Fruit fly (Drosophila melanogaster): ENCODE measurements around the gene CG42724.

CG42724 gene

dm6 chr3R:6410412-6411225, 42.5 kb upstream of the CG42724 start (continued):
- TF ChIP-seq Neu2 (GFP tag; optimal IDR thresholded peaks at IDR 0.05; ENCODE audit: borderline replicate concordance) (peak; percentile 20), btn (GFP tag; optimal IDR thresholded peaks at IDR 0.05) (peak; percentile 73), CG18262 (tag; optimal IDR thresholded peaks at IDR 0.05) (peak; percentile 96), CG32772 (GFP tag; IDR thresholded peaks at IDR 0.05) (peak; percentile 67), dati (GFP tag; IDR thresholded peaks at IDR 0.05) (no peak), Rx (GFP tag; IDR thresholded peaks at IDR 0.05) (peak; percentile 40; the same call in 1 of the 2 replicates), Hr78 (GFP tag; optimal IDR thresholded peaks at IDR 0.05) (peak in 1 of 2 experiments; percentile 88), lmd (GFP tag; IDR thresholded peaks at IDR 0.05) (peak; percentile 80), HLH4C (GFP tag; IDR thresholded peaks at IDR 0.05; ENCODE audit: partially characterized antibody) (no peak), Eip74EF (GFP tag; optimal IDR thresholded peaks at IDR 0.05) (peak in 1 of 2 experiments; percentile 95), CG6813 (GFP tag; optimal IDR thresholded peaks at IDR 0.05) (peak; percentile 76), mld (GFP tag; IDR thresholded peaks at IDR 0.05; ENCODE audit: partially characterized antibody) (no peak), CG9932 (GFP tag; IDR thresholded peaks at IDR 0.05) (peak; percentile 70), Ptx1 (GFP tag; IDR thresholded peaks at IDR 0.05) (peak; percentile 71), pho (GFP tag; optimal IDR thresholded peaks at IDR 0.05) (peak; percentile 89), da (GFP tag; optimal IDR thresholded peaks at IDR 0.05) (no peak), CG17912 (GFP tag; optimal IDR thresholded peaks at IDR 0.05) (no peak), scrt (GFP tag; optimal IDR thresholded peaks at IDR 0.05) (peak; percentile 83), br (optimal IDR thresholded peaks at IDR 0.05) (no peak), Oaz (GFP tag; IDR thresholded peaks at IDR 0.05) (no peak), fd102C (GFP tag; optimal IDR thresholded peaks at IDR 0.05) (peak; percentile 6), wdn (GFP tag; IDR thresholded peaks at IDR 0.05) (peak; percentile 45), disco-r (GFP tag; optimal IDR thresholded peaks at IDR 0.05) (peak; percentile 73), gro (GFP tag; optimal IDR thresholded peaks at IDR 0.05) (peak; percentile 54), CG2199 (GFP tag; IDR thresholded peaks at IDR 0.05) (0 out of 3 replicates have a peak, but pooled peaks have one; percentile 48), CG33213 (GFP tag; optimal IDR thresholded peaks at IDR 0.05) (peak; percentile 48), pum (GFP tag; optimal IDR thresholded peaks at IDR 0.05) (peak; percentile 81), CG11247 (GFP tag; IDR thresholded peaks at IDR 0.05) (peak; percentile 48), CG10321 (GFP tag; IDR thresholded peaks at IDR 0.05) (peak; percentile 55), CG15073 (GFP tag; optimal IDR thresholded peaks at IDR 0.05) (peak; percentile 62), Sox102F (GFP tag; optimal IDR thresholded peaks at IDR 0.05) (peak; percentile 88), sd (tag; optimal IDR thresholded peaks at IDR 0.05) (peak; percentile 58), CG5245 (GFP tag; optimal IDR thresholded peaks at IDR 0.05) (peak; percentile 60), Poxn (GFP tag; IDR thresholded peaks at IDR 0.05) (no peak), ap (GFP tag; IDR thresholded peaks at IDR 0.05) (peak; percentile 51), CG6254 (GFP tag; optimal IDR thresholded peaks at IDR 0.05) (peak; percentile 71), CG5953 (GFP tag; IDR thresholded peaks at IDR 0.05) (peak; percentile 30; the same call in 1 of the 2 replicates), gcm2 (GFP tag; optimal IDR thresholded peaks at IDR 0.05) (peak; percentile 65), CG17802 (tag; optimal IDR thresholded peaks at IDR 0.05) (peak; percentile 65), CG17385 (GFP tag; optimal IDR thresholded peaks at IDR 0.05) (peak; percentile 87), ERR (GFP tag; optimal IDR thresholded peaks at IDR 0.05) (peak; percentile 41), ems (GFP tag; optimal IDR thresholded peaks at IDR 0.05) (peak; percentile 78), Atf-2 (GFP tag; optimal IDR thresholded peaks at IDR 0.05) (peak; percentile 85), CG13624 (GFP tag; optimal IDR thresholded peaks at IDR 0.05) (peak; percentile 87), Lim3 (GFP tag; IDR thresholded peaks at IDR 0.05) (0 out of 2 replicates have a peak, but pooled peaks have one; percentile 43), crc (GFP tag; optimal IDR thresholded peaks at IDR 0.05) (peak; percentile 74), CG14014 (GFP tag; IDR thresholded peaks at IDR 0.05) (peak; percentile 71), CG8478 (optimal IDR thresholded peaks at IDR 0.05) (no peak), slbo (GFP tag; IDR thresholded peaks at IDR 0.05) (peak; percentile 75), CG1529 (GFP tag; optimal IDR thresholded peaks at IDR 0.05) (peak; percentile 84)
